Worm (Caenorhabditis elegans) whole organism, late embryonic: ENCODE measurements around the gene fipr-15.

Source experiments
- C38D4.7 ChIP-seq: fragments of 200-800 bp; sonication (Bioruptor generic); optimal IDR thresholded peaks from 2 replicates; lab custom pipeline; 2018; ENCODE audit warnings: mild to moderate bottlenecking, missing genetic modification characterization, moderate library complexity, missing compliant biosample characterization
- Y22D7AL.16 ChIP-seq: sonication (generic microtip); optimal IDR thresholded peaks from 2 replicates; lab custom pipeline; 2016; ENCODE audit warnings: missing genetic modification characterization, missing compliant biosample characterization
- ahr-1 ChIP-seq: sonication (generic microtip); optimal IDR thresholded peaks from 2 replicates; lab custom pipeline; 2016; ENCODE audit warnings: missing genetic modification characterization, missing compliant biosample characterization
- ceh-14 ChIP-seq: sonication (generic microtip); optimal IDR thresholded peaks from 2 replicates; lab custom pipeline; 2016; ENCODE audit warnings: missing genotype, missing genetic modification characterization, missing compliant biosample characterization
- ceh-19 ChIP-seq: fragments of 200-800 bp; sonication (Bioruptor generic); optimal IDR thresholded peaks from 2 replicates; lab custom pipeline; 2018; ENCODE audit warnings: mild to moderate bottlenecking, missing genetic modification characterization, missing compliant biosample characterization
- ceh-2 ChIP-seq: sonication (generic microtip); optimal IDR thresholded peaks from 2 replicates; lab custom pipeline; 2016; ENCODE audit warnings: missing genotype, missing genetic modification characterization, missing compliant biosample characterization
- ceh-24 ChIP-seq: sonication (generic microtip); optimal IDR thresholded peaks from 2 replicates; lab custom pipeline; 2016; ENCODE audit warnings: mild to moderate bottlenecking, missing genetic modification characterization, missing compliant biosample characterization
- ceh-31 ChIP-seq: sonication (generic microtip); optimal IDR thresholded peaks from 2 replicates; lab custom pipeline; 2016; ENCODE audit warnings: missing genetic modification characterization, missing compliant biosample characterization
- ceh-34 ChIP-seq: sonication (generic microtip); optimal IDR thresholded peaks from 2 replicates; lab custom pipeline; 2016; ENCODE audit warnings: mild to moderate bottlenecking, missing genetic modification characterization, missing compliant biosample characterization
- ceh-45 ChIP-seq: fragments of 200-800 bp; sonication (Bioruptor generic); IDR thresholded peaks from 2 replicates; pipeline ENCODE4 v1.3.6; 2022; ENCODE audit warnings: missing genetic modification reagents, missing genetic modification characterization, missing compliant biosample characterization
- ceh-48 ChIP-seq: sonication (generic microtip); optimal IDR thresholded peaks from 2 replicates; lab custom pipeline; 2016; ENCODE audit warnings: missing genetic modification characterization, inconsistent platforms, missing compliant biosample characterization
- ceh-6 ChIP-seq: fragments of 200-800 bp; sonication (Bioruptor generic); optimal IDR thresholded peaks from 2 replicates; lab custom pipeline; 2018; ENCODE audit warnings: mild to moderate bottlenecking, missing genetic modification characterization, missing compliant biosample characterization
- ceh-9 ChIP-seq: sonication (generic microtip); optimal IDR thresholded peaks from 2 replicates; lab custom pipeline; 2016; ENCODE audit warnings: mild to moderate bottlenecking, missing genetic modification characterization, inconsistent platforms, missing compliant biosample characterization
- dmd-4 ChIP-seq: sonication (generic microtip); optimal IDR thresholded peaks from 2 replicates; lab custom pipeline; 2016; ENCODE audit warnings: borderline replicate concordance, missing genetic modification characterization, missing compliant biosample characterization
- ets-4 ChIP-seq: sonication (generic microtip); optimal IDR thresholded peaks from 2 replicates; lab custom pipeline; 2016; ENCODE audit warnings: missing genetic modification characterization, missing compliant biosample characterization
- fax-1 ChIP-seq: sonication (generic microtip); optimal IDR thresholded peaks from 2 replicates; lab custom pipeline; 2016; ENCODE audit warnings: missing genotype, missing genetic modification characterization, missing compliant biosample characterization
- fkh-6 ChIP-seq: sonication (generic microtip); optimal IDR thresholded peaks from 2 replicates; lab custom pipeline; 2016; ENCODE audit warnings: missing genetic modification characterization, missing compliant biosample characterization
- hlh-15 ChIP-seq: sonication (generic microtip); optimal IDR thresholded peaks from 2 replicates; lab custom pipeline; 2016; ENCODE audit warnings: missing genetic modification characterization, missing compliant biosample characterization
- hlh-30 ChIP-seq: sonication (generic microtip); optimal IDR thresholded peaks from 2 replicates; lab custom pipeline; 2017; ENCODE audit warnings: antibody characterized with exemption, missing genetic modification characterization, missing compliant biosample characterization; ENCODE audit not compliant: insufficient read depth
- hlh-6 ChIP-seq: sonication (generic microtip); optimal IDR thresholded peaks from 2 replicates; lab custom pipeline; 2016; ENCODE audit warnings: missing genotype, missing genetic modification characterization, missing compliant biosample characterization
- hlh-8 ChIP-seq: sonication (generic microtip); optimal IDR thresholded peaks from 2 replicates; lab custom pipeline; 2016; ENCODE audit warnings: missing genotype, missing genetic modification characterization, missing compliant biosample characterization
- lim-6 ChIP-seq: sonication (generic microtip); optimal IDR thresholded peaks from 2 replicates; lab custom pipeline; 2016; ENCODE audit warnings: missing genetic modification characterization, missing compliant biosample characterization
- odd-2 ChIP-seq: sonication (generic microtip); optimal IDR thresholded peaks from 2 replicates; lab custom pipeline; 2017; ENCODE audit warnings: antibody characterized with exemption, mild to moderate bottlenecking, missing genetic modification characterization, missing compliant biosample characterization
- pag-3 ChIP-seq: sonication (generic microtip); optimal IDR thresholded peaks from 2 replicates; lab custom pipeline; 2016; ENCODE audit warnings: missing compliant biosample characterization, missing genetic modification characterization, borderline replicate concordance
- pat-9 ChIP-seq: fragments of 200-800 bp; sonication (Bioruptor generic); optimal IDR thresholded peaks from 2 replicates; lab custom pipeline; 2018; ENCODE audit warnings: mild to moderate bottlenecking, missing genetic modification characterization, moderate library complexity, missing compliant biosample characterization
- pha-2 ChIP-seq: sonication (generic microtip); optimal IDR thresholded peaks from 2 replicates; lab custom pipeline; 2017; ENCODE audit warnings: mild to moderate bottlenecking, missing genetic modification characterization, missing compliant biosample characterization
- ref-2 ChIP-seq: sonication (generic microtip); optimal IDR thresholded peaks from 2 replicates; lab custom pipeline; 2016; ENCODE audit warnings: missing genetic modification characterization, missing compliant biosample characterization
- sox-2 ChIP-seq: fragments of 200-800 bp; sonication (Bioruptor generic); IDR thresholded peaks from 2 replicates; pipeline ENCODE4 v1.3.6; 2022; ENCODE audit warnings: missing genetic modification reagents, missing genetic modification characterization, missing compliant biosample characterization
- syd-9 ChIP-seq: sonication (generic microtip); optimal IDR thresholded peaks from 2 replicates; lab custom pipeline; 2016; ENCODE audit warnings: mild to moderate bottlenecking, missing genetic modification characterization, moderate library complexity, missing compliant biosample characterization
- unc-3 ChIP-seq, 2 experiments: fragments of 200-800 bp in 1 of 2; sonication (Bioruptor generic) in 1 of 2; sonication (generic microtip) in 1 of 2; conservative IDR thresholded peaks in 1 of 2; optimal IDR thresholded peaks in 1 of 2; 2 replicates each; pipeline versions ENCODE4 v1.3.6 to Lab custom; 2016 to 2022; ENCODE audit warnings: missing compliant biosample characterization in 2 of 2, missing genetic modification characterization in 2 of 2, missing genetic modification reagents in 1 of 2
- unc-42 ChIP-seq: sonication (generic microtip); optimal IDR thresholded peaks from 2 replicates; lab custom pipeline; 2016; ENCODE audit warnings: missing genotype, missing genetic modification characterization, missing compliant biosample characterization
- zip-5 ChIP-seq: sonication (generic microtip); optimal IDR thresholded peaks from 2 replicates; lab custom pipeline; 2016; ENCODE audit warnings: missing genetic modification characterization, missing compliant biosample characterization

fipr-15 gene

DNA sequence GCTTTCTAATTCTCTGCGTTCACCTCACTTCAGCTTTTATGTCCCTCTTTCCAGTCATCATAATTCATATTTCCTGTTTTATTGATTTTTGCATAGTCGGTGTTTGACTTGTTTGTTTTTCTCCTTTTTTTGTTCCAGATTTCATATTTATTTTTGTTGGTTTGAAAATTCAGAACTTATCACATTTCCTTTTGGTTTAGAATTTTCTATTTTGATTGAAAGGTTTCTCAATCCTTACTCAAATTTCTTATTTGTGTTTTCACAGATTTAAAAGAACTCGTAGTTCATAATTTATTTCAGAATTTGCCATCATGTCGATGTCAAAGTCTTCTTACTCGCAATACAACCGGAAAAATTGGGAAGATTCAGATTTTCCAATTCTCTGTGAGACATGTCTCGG lies 19.3 kb upstream of the fipr-15 start, which contains the start of gene rbm-22:
TSS of gene rbm-22 (plus strand) at position 301 of the 400 bp plus-strand sequence.
- TF ChIP-seq ceh-48 (tag; lab: Kevin White, UChicago) (peak; percentile 5), hlh-15 (tag; lab: Kevin White, UChicago) (no peak)
- TF ChIP-seq, all 69 proteins: peak for 1

DNA sequence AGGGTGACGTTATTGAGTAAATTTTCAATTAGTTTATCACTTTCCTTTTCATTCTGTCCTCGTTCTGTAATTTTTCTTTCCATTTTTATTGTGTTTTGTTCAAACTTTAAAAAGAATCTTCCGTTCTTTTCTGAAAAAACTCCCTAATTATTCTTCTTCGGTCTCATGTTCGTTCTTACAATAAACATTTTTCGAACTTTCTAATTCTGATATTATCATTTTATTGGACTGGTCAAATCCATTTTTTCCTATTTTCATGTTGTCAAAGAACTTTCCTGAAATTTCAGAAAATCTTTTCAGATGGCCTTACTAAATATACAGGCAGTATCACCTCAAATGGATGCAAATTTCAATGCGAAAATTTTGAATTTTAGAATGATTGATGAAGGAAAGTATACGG lies 16.3 kb upstream of the fipr-15 start, which contains the start of gene nish-1:
TSS of gene nish-1 (plus strand) at position 301 of the 400 bp plus-strand sequence.
- TF ChIP-seq dmd-4 (tag; lab: Kevin White, UChicago) (no peak), fkh-6 (tag; lab: Kevin White, UChicago) (no peak), hlh-30 (tag; lab: Kevin White, UChicago) (no peak), hlh-15 (tag; lab: Kevin White, UChicago) (no peak), pat-9 (tag; lab: Kevin White, UChicago) (no peak), ceh-9 (tag; lab: Kevin White, UChicago) (no peak), ceh-2 (tag; lab: Kevin White, UChicago) (no peak), hlh-6 (tag; lab: Kevin White, UChicago) (no peak), unc-3 (GFP tag; conservative IDR thresholded peaks at IDR 0.05; lab: Robert Waterston, UW) (no peak), unc-3 (tag; optimal IDR thresholded peaks at IDR 0.05; lab: Kevin White, UChicago) (no peak), zip-5 (tag; lab: Kevin White, UChicago) (no peak), hlh-8 (tag; lab: Kevin White, UChicago) (no peak), syd-9 (tag; lab: Kevin White, UChicago) (no peak), ets-4 (tag; lab: Kevin White, UChicago) (no peak), ceh-19 (no peak)

DNA sequence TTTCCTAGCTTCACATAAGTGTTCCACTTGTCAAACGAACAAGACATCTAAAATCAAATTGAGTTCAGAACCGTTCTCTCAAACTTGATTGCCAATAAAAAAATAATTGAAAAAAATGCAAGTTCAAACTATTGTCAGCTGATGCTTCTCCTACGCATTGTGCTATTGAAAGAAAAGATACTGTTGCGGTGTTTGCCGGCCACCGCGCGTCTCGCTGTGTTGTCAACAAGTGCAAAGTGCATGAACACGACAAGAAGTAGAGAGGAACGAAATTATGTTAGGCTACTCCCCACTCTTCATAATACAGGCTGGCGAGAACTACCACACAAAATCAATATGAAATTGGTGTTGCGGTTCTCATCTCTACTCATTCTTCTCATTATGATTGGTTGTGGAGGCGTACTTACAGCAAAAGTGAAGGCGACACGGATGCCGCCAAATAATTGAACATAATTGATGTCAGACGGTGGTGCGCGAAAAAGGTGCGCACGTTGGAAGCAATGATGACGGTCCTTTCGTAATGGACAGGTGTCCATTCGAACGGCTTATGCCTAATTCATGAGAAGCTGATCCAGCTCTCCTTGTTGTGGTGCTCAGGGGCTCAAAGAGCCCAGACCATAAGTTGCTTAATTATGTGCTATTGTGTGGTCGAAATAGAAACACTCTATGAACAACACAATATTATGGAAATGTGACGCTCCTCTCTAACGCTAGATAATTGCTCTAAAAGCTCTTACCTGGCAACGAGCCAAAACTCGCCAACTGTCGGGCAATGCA lies 12.8 kb upstream of the fipr-15 start:
- TF ChIP-seq ahr-1 (tag; lab: Kevin White, UChicago), result no peak
- TF ChIP-seq sox-2 (GFP tag; lab: Robert Waterston, UW), result peak; percentile 52
- TF ChIP-seq ceh-6, result no peak
- TF ChIP-seq ceh-45 (GFP tag; lab: Robert Waterston, UW), result peak; percentile 10; the same call in 1 of the 2 replicates
- TF ChIP-seq ceh-31 (tag; lab: Kevin White, UChicago), result peak; percentile 62
- no peak for TF ChIP-seq lim-6
- TF ChIP-seq ref-2 (tag; lab: Kevin White, UChicago), result peak; percentile 37

DNA sequence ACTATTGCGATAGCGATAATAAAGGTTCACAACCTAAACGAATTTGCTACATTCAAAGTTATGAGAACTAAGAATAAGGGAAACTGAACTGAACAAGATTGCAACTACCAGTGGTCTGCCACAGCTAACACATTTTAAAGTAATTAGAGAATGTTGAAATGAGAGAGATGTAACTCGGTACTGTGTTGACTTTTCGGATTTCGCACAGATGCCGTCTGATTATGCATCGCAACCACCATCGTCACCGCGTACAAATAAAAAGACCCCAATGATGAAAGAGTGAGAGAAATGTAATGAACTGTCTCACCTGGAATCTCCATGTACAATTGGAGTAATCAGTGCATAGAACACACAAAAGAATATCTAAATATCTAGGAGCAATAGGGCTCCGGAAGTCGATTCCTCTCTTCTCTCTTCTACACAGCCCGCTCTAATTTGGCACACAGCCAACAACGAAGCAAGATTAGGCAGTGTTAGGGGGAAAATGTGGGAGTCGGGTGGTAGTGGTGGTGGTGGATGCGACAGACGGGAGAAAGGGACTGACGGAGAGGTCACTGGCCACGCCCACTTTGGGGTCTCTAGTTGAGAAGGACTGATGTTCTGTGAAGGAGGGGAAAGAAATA lies 11.6 kb upstream of the fipr-15 start, which contains the start of gene F13E9.11:
TSS of gene F13E9.11 (minus strand) at position 507 of the 623 bp plus-strand sequence.
- TF ChIP-seq hlh-6 (tag; lab: Kevin White, UChicago), result peak; percentile 65
- no peak for TF ChIP-seq C38D4.7
- peak; percentile 23 for TF ChIP-seq ceh-14
- peak; percentile 40 for TF ChIP-seq fax-1 (tag; lab: Kevin White, UChicago)
- peak; percentile 38 for TF ChIP-seq pag-3 (tag; lab: Kevin White, UChicago)
- TF ChIP-seq ceh-31 (tag; lab: Kevin White, UChicago), result peak; percentile 55
- TF ChIP-seq Y22D7AL.16 (tag; lab: Kevin White, UChicago), result no peak
- TF ChIP-seq unc-42, result peak; percentile 61

DNA sequence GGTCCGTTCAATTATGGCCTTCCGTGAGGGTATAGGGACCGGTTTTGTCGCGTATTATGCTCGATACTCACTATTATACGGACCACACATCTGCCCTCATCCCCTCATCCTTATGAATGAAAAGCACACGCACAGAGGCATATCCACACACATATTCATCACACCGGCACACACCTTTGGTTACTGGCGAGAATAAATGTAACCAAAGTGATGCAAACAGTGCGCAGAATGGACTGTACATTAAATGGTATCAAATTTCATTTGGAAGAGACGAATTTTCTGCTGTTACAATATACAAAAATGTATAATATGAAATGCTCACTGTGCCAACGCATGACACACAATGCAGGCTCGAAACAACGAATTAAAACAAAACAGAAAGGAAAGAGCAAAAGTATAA lies 10.7 kb upstream of the fipr-15 start:
- no peak for TF ChIP-seq ceh-24 (tag; lab: Kevin White, UChicago)
- TF ChIP-seq ceh-34 (tag; lab: Kevin White, UChicago), result peak; percentile 79
- TF ChIP-seq odd-2 (tag; lab: Kevin White, UChicago), result no peak
- peak; percentile 5 for TF ChIP-seq pha-2 (tag; lab: Kevin White, UChicago)
